Worm (Caenorhabditis elegans) whole organism, L4/young adult: ENCODE measurements around the gene C16D9.3.

Experiments
- W03F9.2 ChIP-seq: fragments of 150-350 bp; optimal IDR thresholded peaks from 2 replicates; lab custom pipeline; 2014; ENCODE audit warnings: missing biosample characterization, missing genetic modification characterization
- him-1 ChIP-seq: sonication (generic microtip); optimal IDR thresholded peaks from 2 replicates; lab custom pipeline; 2016; ENCODE audit warnings: missing genotype, missing genetic modification reagents, missing genetic modification characterization, missing compliant biosample characterization

DNA sequence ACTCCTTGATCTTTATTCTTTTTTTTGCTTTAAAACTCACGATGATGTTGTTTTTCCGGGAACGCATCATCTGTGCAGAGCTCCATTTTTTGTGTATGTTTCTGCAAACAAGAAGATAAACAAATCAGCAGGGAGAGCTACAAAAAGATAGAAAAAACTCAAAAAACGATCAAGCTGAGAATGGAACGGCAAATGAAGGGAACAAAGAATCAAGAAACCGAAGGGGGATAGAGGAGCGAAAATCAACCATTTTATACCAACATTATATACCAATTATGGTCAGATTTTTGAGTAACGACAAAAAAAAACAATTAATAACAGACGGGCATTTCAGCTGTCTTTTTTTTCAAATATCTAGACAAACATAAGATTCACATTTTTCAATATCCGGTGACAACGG, 45.0 kb upstream of the C16D9.3 start, which contains the start of gene slc-17.5:
- TF ChIP-seq him-1 (tag; lab: Kevin White, UChicago) (no peak), W03F9.2 (tag; lab: Kevin White, UChicago) (no peak)
